Worm (Caenorhabditis elegans) whole organism, early embryonic: ENCODE data around the gene ttc-4.

Experiments used
- B0310.2 ChIP-seq: sonication (generic microtip); optimal IDR thresholded peaks from 2 replicates; lab custom pipeline; 2016; ENCODE audit warnings: mild to moderate bottlenecking, missing genetic modification characterization, missing compliant biosample characterization
- F13C5.2 ChIP-seq: sonication (generic microtip); optimal IDR thresholded peaks from 2 replicates; lab custom pipeline; 2017; ENCODE audit warnings: mild to moderate bottlenecking, missing genetic modification characterization, inconsistent platforms, missing compliant biosample characterization
- aly-1 ChIP-seq: sonication (generic microtip); optimal IDR thresholded peaks from 2 replicates; lab custom pipeline; 2016; ENCODE audit warnings: missing genetic modification characterization, missing compliant biosample characterization
- ama-1 ChIP-seq: fragments of 150-350 bp; optimal IDR thresholded peaks from 2 replicates; lab custom pipeline; 2014
- ceh-13 ChIP-seq: fragments of 200-800 bp; sonication (Bioruptor generic); optimal IDR thresholded peaks from 2 replicates; lab custom pipeline; 2018; ENCODE audit warnings: mild to moderate bottlenecking, missing genetic modification characterization, missing compliant biosample characterization
- ceh-36 ChIP-seq: sonication (generic microtip); optimal IDR thresholded peaks from 2 replicates; lab custom pipeline; 2016; ENCODE audit warnings: missing genetic modification characterization, inconsistent platforms, missing compliant biosample characterization
- ets-7 ChIP-seq: sonication (generic microtip); optimal IDR thresholded peaks from 2 replicates; lab custom pipeline; 2016; ENCODE audit warnings: missing genotype, missing genetic modification characterization, missing compliant biosample characterization
- flt-1 ChIP-seq: fragments of 200-800 bp; sonication (Bioruptor generic); IDR thresholded peaks from 2 replicates; pipeline ENCODE4 v1.3.6; 2022; ENCODE audit warnings: missing genetic modification characterization, missing compliant biosample characterization
- hmbx-1 ChIP-seq: sonication (generic microtip); optimal IDR thresholded peaks from 2 replicates; lab custom pipeline; 2016; ENCODE audit warnings: mild to moderate bottlenecking, missing genetic modification characterization, missing compliant biosample characterization
- hmg-4 ChIP-seq: fragments of 200-800 bp; sonication (Bioruptor generic); optimal IDR thresholded peaks from 2 replicates; lab custom pipeline; 2018; ENCODE audit warnings: mild to moderate bottlenecking, missing genetic modification characterization, missing compliant biosample characterization
- hnd-1 ChIP-seq: sonication (generic microtip); optimal IDR thresholded peaks from 2 replicates; lab custom pipeline; 2016; ENCODE audit warnings: missing genetic modification characterization, missing compliant biosample characterization
- pes-1 ChIP-seq: fragments of 200-800 bp; sonication (Bioruptor generic); IDR thresholded peaks from 2 replicates; pipeline ENCODE4 v1.3.6; 2022; ENCODE audit warnings: missing genetic modification reagents, missing genetic modification characterization, missing compliant biosample characterization
- scrt-1 ChIP-seq: fragments of 200-800 bp; sonication (Bioruptor generic); IDR thresholded peaks from 2 replicates; pipeline ENCODE4 v1.3.6; 2022; ENCODE audit warnings: missing genetic modification characterization, missing compliant biosample characterization
- sea-1 ChIP-seq: fragments of 200-800 bp; sonication (Bioruptor generic); conservative IDR thresholded peaks from 2 replicates; pipeline ENCODE4 v1.3.6; 2022; ENCODE audit warnings: missing genetic modification characterization, missing compliant biosample characterization
- tbx-11 ChIP-seq: fragments of 200-800 bp; sonication (Bioruptor generic); IDR thresholded peaks from 2 replicates; pipeline ENCODE4 v1.3.6; 2022; ENCODE audit warnings: missing genetic modification characterization, missing compliant biosample characterization
- tbx-37 ChIP-seq: fragments of 200-800 bp; sonication (Bioruptor generic); conservative IDR thresholded peaks from 2 replicates; pipeline ENCODE4 v1.3.6; 2022; ENCODE audit warnings: missing genetic modification reagents, missing genetic modification characterization, missing compliant biosample characterization
- tra-4 ChIP-seq: sonication (generic microtip); optimal IDR thresholded peaks from 2 replicates; lab custom pipeline; 2017; ENCODE audit warnings: missing genetic modification characterization, missing compliant biosample characterization

The ttc-4 gene

ce11 chrII:5585788-5586187 is 8.7 kb upstream of the ttc-4 start, which contains the start of gene lys-8:
TSS of gene lys-8 (plus strand) at chrII:5586178.
- TF ChIP-seq ama-1 (lab: Kevin White, UChicago) = no peak
- no peak for TF ChIP-seq hnd-1
- TF ChIP-seq tra-4 (tag; lab: Kevin White, UChicago) = no peak
- TF ChIP-seq ets-7 = no peak
- TF ChIP-seq flt-1 (GFP tag; lab: Robert Waterston, UW) = no peak
- no peak for TF ChIP-seq hmbx-1 (tag; lab: Kevin White, UChicago)
- TF ChIP-seq B0310.2 (tag; lab: Kevin White, UChicago) = no peak
- no peak for TF ChIP-seq aly-1 (tag; lab: Kevin White, UChicago)
- TF ChIP-seq ceh-36 (tag; lab: Kevin White, UChicago) = no peak

- no peak for TF ChIP-seq ceh-13 (GFP tag; lab: Kevin White, UChicago)
- no peak for TF ChIP-seq ets-7
- TF ChIP-seq ceh-36 (tag; lab: Kevin White, UChicago) = no peak
- TF ChIP-seq F13C5.2 (tag; lab: Kevin White, UChicago) = no peak
- no peak for TF ChIP-seq tbx-11 (GFP tag; lab: Robert Waterston, UW)
- no peak for TF ChIP-seq aly-1 (tag; lab: Kevin White, UChicago)
- no peak for TF ChIP-seq tra-4 (tag; lab: Kevin White, UChicago)
- TF ChIP-seq ama-1 (lab: Kevin White, UChicago) = no peak
- TF ChIP-seq tbx-37 (GFP tag; lab: Robert Waterston, UW) = no peak
- TF ChIP-seq B0310.2 (tag; lab: Kevin White, UChicago) = no peak
These were observed 6.7 kb upstream of the ttc-4 start for ce11 chrII:5587794-5588193.

ce11 chrII:5589690-5590089 is 4.8 kb upstream of the ttc-4 start, which contains the start of gene C17G10.13:
TSS of gene C17G10.13 (minus strand) at chrII:5589790.
- TF ChIP-seq ceh-36 (tag; lab: Kevin White, UChicago) (no peak), tbx-11 (GFP tag; lab: Robert Waterston, UW) (no peak), sea-1 (GFP tag; lab: Robert Waterston, UW) (no peak), tbx-37 (GFP tag; lab: Robert Waterston, UW) (no peak), tra-4 (tag; lab: Kevin White, UChicago) (no peak), hnd-1 (no peak), flt-1 (GFP tag; lab: Robert Waterston, UW) (no peak), F13C5.2 (tag; lab: Kevin White, UChicago) (no peak), ets-7 (no peak)

ce11 chrII:5591558-5591957 is 3.0 kb upstream of the ttc-4 start:
- TF ChIP-seq tbx-11 (GFP tag; lab: Robert Waterston, UW) = no peak
- no peak for TF ChIP-seq hnd-1
- no peak for TF ChIP-seq pes-1 (GFP tag; lab: Robert Waterston, UW)
- TF ChIP-seq ets-7 = no peak
- TF ChIP-seq ceh-36 (tag; lab: Kevin White, UChicago) = no peak
- TF ChIP-seq scrt-1 (GFP tag; lab: Robert Waterston, UW) = no peak
- no peak for TF ChIP-seq tbx-37 (GFP tag; lab: Robert Waterston, UW)
- TF ChIP-seq B0310.2 (tag; lab: Kevin White, UChicago) = no peak
- TF ChIP-seq hmg-4 (GFP tag; lab: Kevin White, UChicago) = no peak
- TF ChIP-seq tra-4 (tag; lab: Kevin White, UChicago) = no peak
- no peak for TF ChIP-seq ceh-13 (GFP tag; lab: Kevin White, UChicago)
- TF ChIP-seq F13C5.2 (tag; lab: Kevin White, UChicago) = no peak
- TF ChIP-seq ama-1 (lab: Kevin White, UChicago) = no peak
- no peak for TF ChIP-seq sea-1 (GFP tag; lab: Robert Waterston, UW)
- TF ChIP-seq hmbx-1 (tag; lab: Kevin White, UChicago) = no peak

ce11 chrII:5592857-5593256 is 1.7 kb upstream of the ttc-4 start:
- no peak for TF ChIP-seq flt-1 (GFP tag; lab: Robert Waterston, UW)
- no peak for TF ChIP-seq aly-1 (tag; lab: Kevin White, UChicago)
- TF ChIP-seq hnd-1 = no peak
- no peak for TF ChIP-seq F13C5.2 (tag; lab: Kevin White, UChicago)
- no peak for TF ChIP-seq ets-7
- no peak for TF ChIP-seq scrt-1 (GFP tag; lab: Robert Waterston, UW)
- no peak for TF ChIP-seq tbx-11 (GFP tag; lab: Robert Waterston, UW)
- TF ChIP-seq hmg-4 (GFP tag; lab: Kevin White, UChicago) = no peak
- no peak for TF ChIP-seq pes-1 (GFP tag; lab: Robert Waterston, UW)

ce11 chrII:5593377-5593932 is 1.1 kb upstream of the ttc-4 start, which contains the start of gene cdc-14:
TSS of gene cdc-14 (minus strand) at chrII:5593427.
- peak; percentile 75 for TF ChIP-seq F13C5.2 (tag; lab: Kevin White, UChicago)
- peak; percentile 63 for TF ChIP-seq hmg-4 (GFP tag; lab: Kevin White, UChicago)
- no peak for TF ChIP-seq ceh-13 (GFP tag; lab: Kevin White, UChicago)

- TF ChIP-seq B0310.2 (tag; lab: Kevin White, UChicago) = no peak
These were observed 1.7 kb downstream of the ttc-4 start, which contains the start of gene C17G10.1 for ce11 chrII:5596247-5596646. TSS of gene C17G10.1 (plus strand) at chrII:5596547.

ce11 chrII:5599326-5600044 is 5.0 kb downstream of the ttc-4 start, which contains the start of gene C17G10.10:
TSS of gene C17G10.10 (minus strand) at chrII:5599376.
- TF ChIP-seq ama-1 (lab: Kevin White, UChicago) (no peak), sea-1 (GFP tag; lab: Robert Waterston, UW) (0 out of 2 replicates have a peak, but pooled peaks have one; percentile 38)
